Worm (Caenorhabditis elegans) whole organism, early embryonic: ENCODE measurements around the gene gck-4.

ENCODE experiments used
- B0310.2 ChIP-seq: sonication (generic microtip); optimal IDR thresholded peaks from 2 replicates; lab custom pipeline; 2016; ENCODE audit warnings: mild to moderate bottlenecking, missing genetic modification characterization, missing compliant biosample characterization
- F13C5.2 ChIP-seq: sonication (generic microtip); optimal IDR thresholded peaks from 2 replicates; lab custom pipeline; 2017; ENCODE audit warnings: mild to moderate bottlenecking, missing genetic modification characterization, inconsistent platforms, missing compliant biosample characterization
- ama-1 ChIP-seq: fragments of 150-350 bp; optimal IDR thresholded peaks from 2 replicates; lab custom pipeline; 2014
- ceh-36 ChIP-seq: sonication (generic microtip); optimal IDR thresholded peaks from 2 replicates; lab custom pipeline; 2016; ENCODE audit warnings: missing genetic modification characterization, inconsistent platforms, missing compliant biosample characterization
- ets-7 ChIP-seq: sonication (generic microtip); optimal IDR thresholded peaks from 2 replicates; lab custom pipeline; 2016; ENCODE audit warnings: missing genotype, missing genetic modification characterization, missing compliant biosample characterization
- flt-1 ChIP-seq: fragments of 200-800 bp; sonication (Bioruptor generic); IDR thresholded peaks from 2 replicates; pipeline ENCODE4 v1.3.6; 2022; ENCODE audit warnings: missing genetic modification characterization, missing compliant biosample characterization
- hmg-4 ChIP-seq: fragments of 200-800 bp; sonication (Bioruptor generic); optimal IDR thresholded peaks from 2 replicates; lab custom pipeline; 2018; ENCODE audit warnings: mild to moderate bottlenecking, missing genetic modification characterization, missing compliant biosample characterization
- hnd-1 ChIP-seq: sonication (generic microtip); optimal IDR thresholded peaks from 2 replicates; lab custom pipeline; 2016; ENCODE audit warnings: missing genetic modification characterization, missing compliant biosample characterization
- scrt-1 ChIP-seq: fragments of 200-800 bp; sonication (Bioruptor generic); IDR thresholded peaks from 2 replicates; pipeline ENCODE4 v1.3.6; 2022; ENCODE audit warnings: missing genetic modification characterization, missing compliant biosample characterization

DNA sequence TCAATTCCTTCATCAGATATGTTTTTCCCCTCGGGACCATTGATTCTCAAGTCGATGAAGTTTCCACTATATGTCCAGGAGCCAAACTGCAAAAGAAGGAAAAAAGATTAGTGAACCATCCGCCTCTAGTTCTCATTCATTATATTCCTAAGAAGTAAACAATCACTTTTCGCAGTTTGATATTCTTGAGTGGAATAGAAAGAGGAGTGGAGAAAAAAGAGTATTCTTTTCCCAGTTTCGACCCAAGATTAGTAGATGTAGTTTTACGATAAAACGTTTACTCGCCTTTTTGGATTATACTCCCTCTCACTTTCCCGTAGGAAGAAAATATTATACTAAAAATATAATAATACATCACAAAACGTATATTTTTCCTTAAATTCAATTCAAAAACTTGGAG, 32.1 kb upstream of the gck-4 start:
- no peak for TF ChIP-seq flt-1
- TF ChIP-seq ceh-36 (tag; lab: Kevin White, UChicago), result no peak
- no peak for TF ChIP-seq ets-7 (tag; lab: Kevin White, UChicago)
- TF ChIP-seq hnd-1 (tag; lab: Kevin White, UChicago), result no peak
- no peak for TF ChIP-seq hmg-4 (GFP tag; lab: Kevin White, UChicago)
- TF ChIP-seq scrt-1 (GFP tag; lab: Robert Waterston, UW), result no peak
- no peak for TF ChIP-seq B0310.2 (tag; lab: Kevin White, UChicago)
- no peak for TF ChIP-seq ama-1 (lab: Kevin White, UChicago)
- TF ChIP-seq F13C5.2 (tag; lab: Kevin White, UChicago), result no peak
